Worm (Caenorhabditis elegans) whole organism, L1 larva: ENCODE results near the gene K07E3.4.

Experiments used
- C16A3.4 ChIP-seq: fragments of 150-350 bp; optimal IDR thresholded peaks from 2 replicates; lab custom pipeline; 2014; ENCODE audit warnings: missing biosample characterization, missing genetic modification characterization
- C34B4.2 ChIP-seq: sonication (generic microtip); optimal IDR thresholded peaks from 2 replicates; lab custom pipeline; 2017; ENCODE audit warnings: mild to moderate bottlenecking, missing genetic modification characterization, missing compliant biosample characterization
- F16B12.6 ChIP-seq: fragments of 150-350 bp; optimal IDR thresholded peaks from 2 replicates; lab custom pipeline; 2014; ENCODE audit warnings: missing biosample characterization, missing genetic modification characterization
- Y116A8C.19 ChIP-seq: sonication (generic microtip); optimal IDR thresholded peaks from 2 replicates; lab custom pipeline; 2016; ENCODE audit warnings: missing compliant biosample characterization, missing genetic modification characterization, borderline replicate concordance
- alr-1 ChIP-seq: fragments of 200-800 bp; sonication (Bioruptor generic); optimal IDR thresholded peaks from 2 replicates; lab custom pipeline; 2018; ENCODE audit warnings: borderline replicate concordance, mild to moderate bottlenecking, missing genetic modification characterization, missing compliant biosample characterization
- aly-2 ChIP-seq: fragments of 150-350 bp; optimal IDR thresholded peaks from 2 replicates; lab custom pipeline; 2014; ENCODE audit warnings: missing biosample characterization, missing genetic modification characterization
- ama-1 ChIP-seq: fragments of 150-350 bp; optimal IDR thresholded peaks from 2 replicates; lab custom pipeline; 2014
- blmp-1 ChIP-seq: fragments of 150-350 bp; optimal IDR thresholded peaks from 2 replicates; lab custom pipeline; 2014; ENCODE audit warnings: missing biosample characterization, missing genetic modification characterization
- ceh-8 ChIP-seq: fragments of 200-800 bp; sonication (Bioruptor generic); optimal IDR thresholded peaks from 2 replicates; lab custom pipeline; 2018; ENCODE audit warnings: mild to moderate bottlenecking, missing genetic modification characterization, moderate library complexity, missing compliant biosample characterization
- ceh-88 ChIP-seq: fragments of 200-800 bp; sonication (Bioruptor generic); IDR thresholded peaks from 2 replicates; pipeline ENCODE4 v1.3.6; 2022; ENCODE audit warnings: missing genetic modification characterization, missing compliant biosample characterization
- ceh-90 ChIP-seq: sonication (generic microtip); optimal IDR thresholded peaks from 2 replicates; lab custom pipeline; 2016; ENCODE audit warnings: missing genetic modification characterization, missing compliant biosample characterization
- dpl-1 ChIP-seq, 3 experiments: fragments of 150-350 bp in 2 of 3; sonication (generic microtip) in 1 of 3; optimal IDR thresholded peaks; 2 replicates each; lab custom pipeline; 2014 to 2017; ENCODE audit warnings: missing biosample characterization in 3 of 3, missing genetic modification characterization in 3 of 3, missing genetic modification reagents in 3 of 3
- efl-1 ChIP-seq, 4 experiments: fragments of 150-350 bp; optimal IDR thresholded peaks in 3 of 4; peaks in 1 of 4; 1 replicate in 1 of 4; 2 replicates in 3 of 4; lab custom pipeline; 2014; ENCODE audit warnings: missing biosample characterization in 2 of 4, missing genetic modification characterization in 2 of 4, missing genetic modification reagents in 2 of 4
- efl-3 ChIP-seq: fragments of 200-800 bp; sonication (Bioruptor generic); optimal IDR thresholded peaks from 2 replicates; lab custom pipeline; 2018; ENCODE audit warnings: mild to moderate bottlenecking, missing genetic modification characterization, missing compliant biosample characterization
- egl-13 ChIP-seq: sonication (generic microtip); optimal IDR thresholded peaks from 2 replicates; lab custom pipeline; 2016; ENCODE audit warnings: missing genotype, missing genetic modification reagents, missing genetic modification characterization, missing compliant biosample characterization
- elt-3 ChIP-seq, 6 experiments: fragments of 150-350 bp in 1 of 6; sonication (generic microtip); optimal IDR thresholded peaks; 2 replicates each; lab custom pipeline; 2017 to 2018; ENCODE audit warnings: missing biosample characterization in 6 of 6, missing genetic modification characterization in 6 of 6, inconsistent platforms in 1 of 6
- ets-5 ChIP-seq: fragments of 200-800 bp; sonication (Bioruptor generic); IDR thresholded peaks from 2 replicates; pipeline ENCODE4 v1.3.6; 2022; ENCODE audit warnings: missing genetic modification characterization, missing compliant biosample characterization
- grh-1 ChIP-seq: fragments of 200-800 bp; sonication (Bioruptor generic); IDR thresholded peaks from 2 replicates; pipeline ENCODE4 v1.3.6; 2022; ENCODE audit warnings: missing genetic modification reagents, missing genetic modification characterization, missing compliant biosample characterization
- hlh-4 ChIP-seq: sonication (generic microtip); optimal IDR thresholded peaks from 2 replicates; lab custom pipeline; 2016; ENCODE audit warnings: mild to moderate bottlenecking, missing genetic modification characterization, missing compliant biosample characterization
- hpl-2 ChIP-seq: fragments of 150-350 bp; optimal IDR thresholded peaks from 2 replicates; lab custom pipeline; 2014; ENCODE audit warnings: missing biosample characterization, missing genetic modification reagents, missing genetic modification characterization
- isw-1 ChIP-seq: fragments of 200-800 bp; sonication (Bioruptor generic); IDR thresholded peaks from 2 replicates; pipeline ENCODE4 v1.3.6; 2022; ENCODE audit warnings: missing genetic modification characterization, missing compliant biosample characterization
- jun-1 ChIP-seq: fragments of 150-350 bp; optimal IDR thresholded peaks from 2 replicates; lab custom pipeline; 2014; ENCODE audit warnings: missing biosample characterization, missing genetic modification reagents, missing genetic modification characterization
- lin-13 ChIP-seq: fragments of 150-350 bp; optimal IDR thresholded peaks from 2 replicates; lab custom pipeline; 2014; ENCODE audit warnings: missing biosample characterization, missing genetic modification reagents, missing genetic modification characterization
- lin-14 ChIP-seq: fragments of 200-800 bp; sonication (Bioruptor generic); optimal IDR thresholded peaks from 2 replicates; lab custom pipeline; 2018; ENCODE audit warnings: mild to moderate bottlenecking, missing genetic modification characterization, moderate library complexity, missing compliant biosample characterization
- lin-15B ChIP-seq: fragments of 150-350 bp; sonication (generic microtip); optimal IDR thresholded peaks from 3 replicates; lab custom pipeline; 2014; ENCODE audit warnings: missing biosample characterization, missing genetic modification characterization
- lir-3 ChIP-seq: sonication (generic microtip); optimal IDR thresholded peaks from 2 replicates; lab custom pipeline; 2016; ENCODE audit warnings: mild to moderate bottlenecking, missing genetic modification characterization, moderate library complexity, missing compliant biosample characterization; ENCODE audit not compliant: poor library complexity
- lsy-2 ChIP-seq, 2 experiments: fragments of 150-350 bp; optimal IDR thresholded peaks; 2 replicates each; lab custom pipeline; 2014; ENCODE audit warnings: missing biosample characterization in 2 of 2, missing genetic modification characterization in 2 of 2
- mab-9 ChIP-seq: fragments of 200-800 bp; sonication (Bioruptor generic); IDR thresholded peaks from 2 replicates; pipeline ENCODE4 v1.3.6; 2022; ENCODE audit warnings: missing genetic modification reagents, missing genetic modification characterization, missing compliant biosample characterization
- mdl-1 ChIP-seq, 2 experiments: fragments of 150-350 bp; optimal IDR thresholded peaks; 2 replicates each; lab custom pipeline; 2014 to 2017; ENCODE audit warnings: missing biosample characterization in 2 of 2, missing genetic modification characterization in 2 of 2, inconsistent platforms in 1 of 2
- mep-1 ChIP-seq: fragments of 150-350 bp; optimal IDR thresholded peaks from 2 replicates; lab custom pipeline; 2014; ENCODE audit warnings: missing biosample characterization, missing genetic modification characterization
- nhr-11 ChIP-seq: fragments of 150-350 bp; optimal IDR thresholded peaks from 2 replicates; lab custom pipeline; 2014; ENCODE audit warnings: missing biosample characterization, missing genetic modification characterization
- nhr-12 ChIP-seq: sonication (generic microtip); optimal IDR thresholded peaks from 2 replicates; lab custom pipeline; 2017; ENCODE audit warnings: missing biosample characterization, missing genetic modification characterization
- nhr-19 ChIP-seq: fragments of 200-800 bp; sonication (Bioruptor generic); conservative IDR thresholded peaks from 2 replicates; pipeline ENCODE4 v1.3.6; 2022; ENCODE audit warnings: missing genetic modification characterization, missing compliant biosample characterization
- nhr-20 ChIP-seq: sonication (generic microtip); optimal IDR thresholded peaks from 2 replicates; lab custom pipeline; 2016; ENCODE audit warnings: mild to moderate bottlenecking, missing genetic modification characterization, missing compliant biosample characterization
- nhr-71 ChIP-seq: sonication (generic microtip); optimal IDR thresholded peaks from 2 replicates; lab custom pipeline; 2016; ENCODE audit warnings: mild to moderate bottlenecking, missing genetic modification characterization, moderate library complexity, missing compliant biosample characterization
- nhr-76 ChIP-seq: sonication (generic microtip); optimal IDR thresholded peaks from 2 replicates; lab custom pipeline; 2017; ENCODE audit warnings: missing biosample characterization, missing genetic modification characterization
- nhr-77 ChIP-seq: fragments of 150-350 bp; optimal IDR thresholded peaks from 2 replicates; lab custom pipeline; 2014; ENCODE audit warnings: missing biosample characterization, missing genetic modification characterization
- nhr-84 ChIP-seq: sonication (generic microtip); optimal IDR thresholded peaks from 2 replicates; lab custom pipeline; 2017; ENCODE audit warnings: missing biosample characterization, missing genetic modification characterization
- nhr-90 ChIP-seq: sonication (generic microtip); optimal IDR thresholded peaks from 2 replicates; lab custom pipeline; 2016; ENCODE audit warnings: mild to moderate bottlenecking, missing genetic modification characterization, missing compliant biosample characterization; ENCODE audit not compliant: poor library complexity
- skn-1 ChIP-seq: fragments of 150-350 bp; optimal IDR thresholded peaks from 2 replicates; lab custom pipeline; 2014; ENCODE audit warnings: missing biosample characterization, missing genetic modification characterization
- snpc-4 ChIP-seq: fragments of 150-350 bp; optimal IDR thresholded peaks from 2 replicates; lab custom pipeline; 2014; ENCODE audit warnings: missing biosample characterization, missing genetic modification characterization
- snu-23 ChIP-seq: sonication (generic microtip); optimal IDR thresholded peaks from 2 replicates; lab custom pipeline; 2016; ENCODE audit warnings: missing genetic modification characterization, missing compliant biosample characterization
- tbx-2 ChIP-seq: sonication (generic microtip); optimal IDR thresholded peaks from 2 replicates; lab custom pipeline; 2016; ENCODE audit warnings: missing genetic modification characterization, missing compliant biosample characterization
- unc-130 ChIP-seq: fragments of 150-350 bp; optimal IDR thresholded peaks from 2 replicates; lab custom pipeline; 2017; ENCODE audit warnings: missing biosample characterization, missing genetic modification characterization, inconsistent platforms
- unc-30 ChIP-seq: sonication (generic microtip); optimal IDR thresholded peaks from 2 replicates; lab custom pipeline; 2017; ENCODE audit warnings: missing biosample characterization, missing genetic modification characterization
- unc-62 ChIP-seq: fragments of 150-350 bp; optimal IDR thresholded peaks from 2 replicates; lab custom pipeline; 2014; ENCODE audit warnings: missing biosample characterization, missing genetic modification reagents, missing genetic modification characterization
- unc-98 ChIP-seq: fragments of 200-800 bp; sonication (Bioruptor generic); IDR thresholded peaks from 2 replicates; pipeline ENCODE4 v1.3.6; 2022; ENCODE audit warnings: missing genetic modification characterization, missing compliant biosample characterization
- xbp-1 ChIP-seq: sonication (generic microtip); optimal IDR thresholded peaks from 2 replicates; lab custom pipeline; 2016; ENCODE audit warnings: missing genetic modification characterization, missing compliant biosample characterization
- zag-1 ChIP-seq: fragments of 150-350 bp; optimal IDR thresholded peaks from 2 replicates; lab custom pipeline; 2014; ENCODE audit warnings: missing biosample characterization, missing genetic modification characterization
- ztf-4 ChIP-seq: fragments of 150-350 bp; optimal IDR thresholded peaks from 2 replicates; lab custom pipeline; 2014; ENCODE audit warnings: missing biosample characterization, missing genetic modification characterization

The K07E3.4 gene

DNA sequence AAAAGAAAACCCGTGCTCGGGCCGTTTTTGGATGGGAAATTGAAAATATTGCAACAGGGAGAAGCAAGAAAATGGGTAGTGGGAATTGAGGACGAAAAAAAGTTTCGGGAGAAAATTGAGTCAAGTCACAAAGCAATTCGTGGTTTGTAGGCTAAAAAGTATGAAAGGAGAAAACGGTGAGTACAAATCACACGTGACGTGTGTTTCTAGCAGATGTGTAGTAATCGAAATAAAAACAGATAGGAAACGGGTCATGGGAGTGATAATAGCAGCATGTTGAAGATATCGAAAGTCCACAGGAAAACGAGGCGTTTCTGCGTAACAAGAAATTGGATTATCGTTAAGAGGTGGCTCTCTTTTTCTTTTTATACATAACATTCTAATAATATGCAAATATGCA, 6.1 kb upstream of the K07E3.4 start (continued):
- TF ChIP-seq jun-1 (tag; lab: Kevin White, UChicago) (no peak), efl-3 (GFP tag; lab: Kevin White, UChicago) (no peak), nhr-20 (tag; lab: Kevin White, UChicago) (peak; percentile 73), zag-1 (no peak), mep-1 (tag; lab: Kevin White, UChicago) (peak; percentile 8), blmp-1 (tag; lab: Kevin White, UChicago) (peak; percentile 71), hlh-4 (tag; lab: Kevin White, UChicago) (no peak), snu-23 (GFP tag; lab: Kevin White, UChicago) (peak; percentile 51), C16A3.4 (tag; lab: Kevin White, UChicago) (no peak), lin-13 (no peak), lin-14 (peak; percentile 69), aly-2 (tag; lab: Kevin White, UChicago) (no peak), ama-1 (no peak), mdl-1 (tag; optimal IDR thresholded peaks at IDR 0.05; lab: Kevin White, UChicago) (peak in 1 of 2 experiments; percentile 37), unc-98 (GFP tag; lab: Robert Waterston, UW) (no peak), ceh-90 (tag; lab: Kevin White, UChicago) (no peak), ets-5 (GFP tag; lab: Robert Waterston, UW) (no peak), skn-1 (tag; lab: Kevin White, UChicago) (no peak), tbx-2 (tag; lab: Kevin White, UChicago) (peak; percentile 41), nhr-11 (peak; percentile 31), ceh-88 (GFP tag; lab: Robert Waterston, UW) (no peak), mab-9 (GFP tag; lab: Robert Waterston, UW) (no peak), nhr-90 (tag; lab: Kevin White, UChicago) (no peak), grh-1 (GFP tag; lab: Robert Waterston, UW) (no peak), nhr-84 (no peak), elt-3 (tag; optimal IDR thresholded peaks at IDR 0.05; lab: Kevin White, UChicago) (peak in 4 of 6 experiments; percentile 16 to 60 (median 26)), efl-1 (optimal IDR thresholded peaks at IDR 0.05; lab: Kevin White, UChicago) (no peak), efl-1 (GFP tag; optimal IDR thresholded peaks at IDR 0.05 in 1 of 2; lab: Kevin White, UChicago) (no peak), snpc-4 (tag; lab: Kevin White, UChicago) (no peak), unc-130 (tag; lab: Kevin White, UChicago) (no peak), nhr-71 (peak; percentile 81), nhr-77 (no peak), F16B12.6 (tag; lab: Kevin White, UChicago) (no peak), lin-15B (tag; lab: Kevin White, UChicago) (no peak), hpl-2 (GFP tag; lab: Kevin White, UChicago) (no peak), nhr-19 (GFP tag; lab: Robert Waterston, UW) (peak; percentile 38), nhr-76 (no peak), dpl-1 (GFP tag; optimal IDR thresholded peaks at IDR 0.05; lab: Kevin White, UChicago) (no peak), alr-1 (tag; lab: Kevin White, UChicago) (no peak), C34B4.2 (tag; lab: Kevin White, UChicago) (no peak), egl-13 (no peak), xbp-1 (tag; lab: Kevin White, UChicago) (peak; percentile 17), unc-62 (GFP tag; lab: Kevin White, UChicago) (no peak), unc-30 (tag; lab: Kevin White, UChicago) (no peak), lir-3 (tag; lab: Kevin White, UChicago) (no peak), isw-1 (GFP tag; lab: Robert Waterston, UW) (no peak), ztf-4 (tag; lab: Kevin White, UChicago) (peak; percentile 20), nhr-12 (no peak), Y116A8C.19 (tag; lab: Kevin White, UChicago) (no peak), ceh-8 (GFP tag; lab: Kevin White, UChicago) (no peak), lsy-2 (tag; optimal IDR thresholded peaks at IDR 0.05; lab: Kevin White, UChicago) (peak; percentile 14 to 52)
